Fruit fly (Drosophila melanogaster): ENCODE results near the gene Pp1-87B.
A peak's percentile ranks its signal among the peaks of the same experiment; 100 is the strongest.

- TF ChIP-seq CG34367 (tag; optimal IDR thresholded peaks at IDR 0.05) = no peak
- no peak for TF ChIP-seq CG17806 (tag; optimal IDR thresholded peaks at IDR 0.05)
- no peak for TF ChIP-seq Ets98B (GFP tag; IDR thresholded peaks at IDR 0.05)
- no peak for TF ChIP-seq CG9948 (tag; optimal IDR thresholded peaks at IDR 0.05)
- peak; percentile 21 for TF ChIP-seq EcR (GFP tag; optimal IDR thresholded peaks at IDR 0.05)
- no peak for TF ChIP-seq Pif1B (GFP tag; optimal IDR thresholded peaks at IDR 0.05)
- no peak for TF ChIP-seq rn (GFP tag; IDR thresholded peaks at IDR 0.05)
- no peak for TF ChIP-seq CG12605 (GFP tag; IDR thresholded peaks at IDR 0.05)
- TF ChIP-seq Snoo (tag; optimal IDR thresholded peaks at IDR 0.05) = no peak
- no peak for TF ChIP-seq CG8301 (tag; optimal IDR thresholded peaks at IDR 0.05)
- no peak for TF ChIP-seq CG10348 (GFP tag; IDR thresholded peaks at IDR 0.05)
- no peak for TF ChIP-seq CG8159 (tag; optimal IDR thresholded peaks at IDR 0.05)
Measured at dm6 chr3R:12373800-12374199, 51.9 kb downstream of the Pp1-87B start, which contains the start of gene GstD4.

All from whole organism, pupa.